Worm (Caenorhabditis elegans): ENCODE measurements around the gene Y51H7BR.7.

ce11 chrII:1500959-1501358 lies 24.4 kb downstream of the Y51H7BR.7 start:
- TF ChIP-seq aha-1 (tag; optimal IDR thresholded peaks at IDR 0.05) (no peak), nhr-11 (tag; optimal IDR thresholded peaks at IDR 0.05) (no peak), nhr-85 (tag) (no peak), nhr-76 (tag; optimal IDR thresholded peaks at IDR 0.05) (no peak), unc-62 (GFP tag; optimal IDR thresholded peaks at IDR 0.05) (no peak), dpl-1 (GFP tag; optimal IDR thresholded peaks at IDR 0.05) (no peak), tlp-1 (tag; optimal IDR thresholded peaks at IDR 0.05) (no peak), snpc-4 (tag; optimal IDR thresholded peaks at IDR 0.05) (no peak), egl-27 (tag; optimal IDR thresholded peaks at IDR 0.05) (no peak), blmp-1 (tag; optimal IDR thresholded peaks at IDR 0.05) (peak; percentile 11), aly-2 (tag; optimal IDR thresholded peaks at IDR 0.05) (no peak), ztf-11 (tag; optimal IDR thresholded peaks at IDR 0.05) (no peak)

Data from whole organism, L1 larva.